Worm (Caenorhabditis elegans) whole organism, midembryonic: Measurements from ENCODE around the gene Y54G2A.41.
"Not testable (repeated sequence)": the region's sequence is repeated elsewhere in the genome, so short reads cannot be mapped to it uniquely, and the experiment has no call there.

Experiments used
- T22C8.4 ChIP-seq: fragments of 200-800 bp; sonication (Bioruptor generic); IDR thresholded peaks from 2 replicates; pipeline ENCODE4 v1.3.6; 2022; ENCODE audit warnings: missing genetic modification characterization, missing compliant biosample characterization
- flt-1 ChIP-seq: fragments of 200-800 bp; sonication (Bioruptor generic); IDR thresholded peaks from 2 replicates; pipeline ENCODE4 v1.3.6; 2022; ENCODE audit warnings: missing genetic modification characterization, missing compliant biosample characterization
- med-1 ChIP-seq: sonication (generic microtip); optimal IDR thresholded peaks from 2 replicates; lab custom pipeline; 2017; ENCODE audit warnings: missing genetic modification characterization, mild to moderate bottlenecking, missing compliant biosample characterization, antibody characterized with exemption, missing genetic modification reagents; ENCODE audit not compliant: insufficient read depth
- tab-1 ChIP-seq: fragments of 200-800 bp; sonication (Bioruptor generic); IDR thresholded peaks from 2 replicates; pipeline ENCODE4 v1.3.6; 2022; ENCODE audit warnings: missing genetic modification characterization, missing compliant biosample characterization
- ztf-23 ChIP-seq: fragments of 200-800 bp; sonication (Bioruptor generic); IDR thresholded peaks from 2 replicates; pipeline ENCODE4 v1.3.6; 2022; ENCODE audit warnings: missing genetic modification reagents, missing genetic modification characterization, missing compliant biosample characterization
- ztf-29 ChIP-seq: fragments of 200-800 bp; sonication (Bioruptor generic); IDR thresholded peaks from 2 replicates; pipeline ENCODE4 v1.3.6; 2022; ENCODE audit warnings: missing genetic modification reagents, missing genetic modification characterization, missing compliant biosample characterization

- TF ChIP-seq flt-1 (GFP tag; lab: Robert Waterston, UW), result peak; percentile 71
- TF ChIP-seq ztf-29 (GFP tag; lab: Robert Waterston, UW); ztf-23 (GFP tag; lab: Robert Waterston, UW); med-1 (GFP tag; lab: Kevin White, UChicago); T22C8.4 (GFP tag; lab: Robert Waterston, UW); tab-1 (GFP tag; lab: Robert Waterston, UW): not testable (repeated sequence)
Observed at ce11 chrIV:2756073-2756472, 4.4 kb downstream of the Y54G2A.41 start.
